Fruit fly (Drosophila melanogaster): ENCODE results near the gene RpS14a.

Gene RpS14a

DNA sequence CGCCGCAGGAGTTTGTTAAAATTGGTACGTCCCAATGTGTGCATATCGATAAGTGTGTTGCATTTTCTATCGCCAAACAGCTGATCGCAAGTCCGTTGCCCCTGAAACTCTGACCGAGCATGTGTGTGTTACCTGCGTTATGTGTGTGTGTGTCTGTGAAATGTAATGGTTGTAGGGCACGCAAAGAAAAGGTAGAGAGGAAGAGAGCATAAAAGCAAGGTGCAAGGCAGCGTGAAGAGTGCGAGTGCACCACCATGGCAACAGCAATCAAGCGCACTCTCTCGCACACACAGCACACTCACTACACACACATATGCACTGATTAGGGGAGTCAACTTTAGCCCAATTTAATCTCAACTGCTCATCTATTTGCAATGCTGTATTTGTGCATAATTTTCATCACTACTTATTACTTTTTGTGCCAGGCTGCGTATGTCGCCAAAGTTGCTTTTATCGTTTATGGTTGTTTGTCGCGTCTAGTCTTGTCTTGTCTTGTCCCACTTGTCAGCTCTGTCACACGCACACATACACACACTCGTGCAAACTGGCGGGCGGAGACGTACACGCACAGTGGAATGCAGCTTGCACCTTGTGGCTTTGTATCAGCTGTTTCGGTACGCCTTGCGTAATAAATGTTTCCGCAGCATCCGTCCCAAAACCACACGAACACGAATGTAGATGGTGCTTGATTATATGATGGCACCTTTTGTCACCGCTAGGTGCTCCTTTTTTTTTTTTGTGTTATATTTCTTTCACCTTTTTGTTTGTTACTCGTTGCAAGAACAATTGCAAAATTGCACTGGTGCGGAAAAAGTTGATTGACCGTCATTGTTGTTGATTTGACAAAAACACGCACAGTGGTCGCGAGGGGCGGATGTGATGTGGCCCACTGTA, 4.3 kb downstream of the RpS14a start:
- TF ChIP-seq CG17806 (tag; optimal IDR thresholded peaks at IDR 0.05) (peak; percentile 54), CG14655 (GFP tag; optimal IDR thresholded peaks at IDR 0.05) (peak; percentile 90), CG4496 (GFP tag; IDR thresholded peaks at IDR 0.05) (no peak; the same call in 1 of the 3 replicates), CG32121 (GFP tag; IDR thresholded peaks at IDR 0.05) (peak; percentile 82), CG9948 (tag; optimal IDR thresholded peaks at IDR 0.05) (peak; percentile 75), Snoo (tag; optimal IDR thresholded peaks at IDR 0.05) (peak; percentile 79), fd96Ca (GFP tag; IDR thresholded peaks at IDR 0.05) (peak; percentile 85), rn (GFP tag; IDR thresholded peaks at IDR 0.05) (peak; percentile 34; the same call in 1 of the 2 replicates), CG8301 (tag; optimal IDR thresholded peaks at IDR 0.05) (peak; percentile 84), D1 (tag; optimal IDR thresholded peaks at IDR 0.05) (no peak), CG34367 (tag; optimal IDR thresholded peaks at IDR 0.05) (peak; percentile 64), CG13204 (GFP tag; optimal IDR thresholded peaks at IDR 0.05) (no peak), EcR (GFP tag; optimal IDR thresholded peaks at IDR 0.05) (peak; percentile 91), Ets98B (GFP tag; IDR thresholded peaks at IDR 0.05) (peak; percentile 55; the same call in 1 of the 2 replicates), CG8159 (tag; optimal IDR thresholded peaks at IDR 0.05) (peak; percentile 83), gl (tag; optimal IDR thresholded peaks at IDR 0.05) (no peak), Pif1A (GFP tag; optimal IDR thresholded peaks at IDR 0.05) (peak; percentile 87), CG12605 (GFP tag; IDR thresholded peaks at IDR 0.05) (no peak; the same call in 1 of the 2 replicates), CG10348 (GFP tag; IDR thresholded peaks at IDR 0.05) (peak; percentile 47), Pif1B (GFP tag; optimal IDR thresholded peaks at IDR 0.05) (peak; percentile 65), CG15710 (tag; optimal IDR thresholded peaks at IDR 0.05) (peak; percentile 75)

DNA sequence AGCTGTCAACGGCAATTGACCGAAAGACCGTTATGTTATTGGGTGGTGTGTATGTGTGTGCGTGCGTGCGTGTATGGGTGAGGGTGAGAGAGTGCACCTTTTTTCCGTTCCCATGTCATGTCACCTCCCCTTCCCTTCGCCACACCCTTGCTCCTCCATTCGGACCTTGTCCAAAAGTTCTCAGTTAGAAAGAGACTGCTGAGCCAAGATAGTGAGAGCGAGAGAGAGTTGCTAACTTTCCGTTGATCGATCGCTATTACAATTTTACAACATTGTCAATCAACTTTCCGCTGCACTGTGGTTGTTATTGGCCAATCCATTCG, 4.9 kb downstream of the RpS14a start:
- TF ChIP-seq CG15710 (tag; optimal IDR thresholded peaks at IDR 0.05) (no peak), EcR (GFP tag; optimal IDR thresholded peaks at IDR 0.05) (no peak), CG32121 (GFP tag; IDR thresholded peaks at IDR 0.05) (no peak)

DNA sequence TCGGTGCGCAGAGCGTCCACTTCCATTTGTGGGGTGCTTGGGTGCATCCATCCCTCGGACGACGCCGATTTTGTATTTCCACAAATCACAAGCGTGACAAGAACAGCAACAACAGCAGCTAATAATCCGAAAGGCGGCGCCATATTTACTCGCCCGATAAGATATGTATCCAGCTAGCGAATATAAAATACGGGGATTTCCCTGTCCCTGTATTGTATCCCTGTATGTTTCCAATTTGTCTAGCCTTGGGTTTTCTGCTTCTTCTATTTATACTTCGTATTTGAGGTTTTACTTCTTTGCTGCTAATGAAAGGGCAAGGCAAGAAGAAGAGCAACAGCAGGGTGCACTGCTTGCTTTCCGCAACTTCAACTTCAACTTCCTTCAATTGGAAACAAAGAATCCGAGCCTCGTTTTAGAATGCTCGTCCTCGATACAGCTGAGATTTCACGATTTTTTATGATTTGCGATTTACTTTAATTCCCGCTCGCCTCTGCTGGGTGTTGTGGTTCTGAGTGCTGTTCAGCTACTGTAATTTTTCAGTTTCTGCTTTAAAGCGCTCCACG, 10.7 kb downstream of the RpS14a start:
- TF ChIP-seq D1 (tag; optimal IDR thresholded peaks at IDR 0.05): no peak
- TF ChIP-seq CG13204 (GFP tag; optimal IDR thresholded peaks at IDR 0.05): peak; percentile 9
- no peak for TF ChIP-seq CG8159 (tag; optimal IDR thresholded peaks at IDR 0.05)
- no peak for TF ChIP-seq CG10348 (GFP tag; IDR thresholded peaks at IDR 0.05)
- no peak for TF ChIP-seq rn (GFP tag; IDR thresholded peaks at IDR 0.05)

DNA sequence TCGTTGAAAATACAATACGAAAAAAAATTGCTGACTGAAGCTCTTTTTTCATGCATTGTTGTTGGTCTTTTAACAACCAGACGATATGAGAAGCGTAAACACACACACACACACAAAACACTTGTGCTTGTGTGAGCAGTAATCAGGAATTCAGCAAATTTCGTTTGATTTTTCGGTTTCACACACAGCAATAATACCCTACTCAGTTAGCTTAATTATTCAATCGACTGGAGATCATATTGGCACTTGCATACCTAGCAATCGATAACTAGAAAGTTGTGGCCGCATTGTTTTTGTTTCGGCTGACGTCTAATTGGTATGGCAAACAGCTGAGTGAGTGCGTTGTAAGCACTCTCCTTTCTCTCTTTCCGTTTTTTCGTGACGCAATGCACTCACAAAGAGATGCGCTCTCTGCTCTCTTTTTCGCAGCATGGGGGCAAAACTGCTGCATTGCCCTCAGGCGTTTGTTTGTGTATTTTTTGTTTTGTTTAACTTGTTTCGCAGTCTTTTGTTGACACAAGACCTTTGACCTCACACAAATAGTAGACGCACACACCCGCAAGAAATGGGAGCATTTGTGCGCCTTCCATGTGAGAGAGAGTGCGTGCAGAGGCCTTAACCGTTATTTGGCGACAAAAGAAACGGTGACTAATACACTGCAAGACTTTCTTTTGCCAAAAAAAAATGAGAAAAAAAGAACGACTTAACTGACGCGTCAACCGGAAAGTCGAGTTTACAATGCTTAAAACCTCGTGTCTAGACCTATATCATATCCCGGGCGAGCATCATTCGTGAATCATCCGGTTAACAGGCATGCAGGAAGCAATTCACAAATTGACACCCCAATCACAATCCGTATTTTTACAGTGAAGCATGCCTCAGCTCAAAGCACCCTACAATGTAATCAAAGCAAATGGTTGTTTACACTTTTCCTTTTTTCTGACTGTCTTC, 11.5 kb downstream of the RpS14a start:
- TF ChIP-seq CG32121 (GFP tag; IDR thresholded peaks at IDR 0.05): peak; percentile 30; the same call in 1 of the 2 replicates
- peak; percentile 55 for TF ChIP-seq CG8159 (tag; optimal IDR thresholded peaks at IDR 0.05)
- TF ChIP-seq D1 (tag; optimal IDR thresholded peaks at IDR 0.05): no peak
- TF ChIP-seq CG8301 (tag; optimal IDR thresholded peaks at IDR 0.05): peak; percentile 65
- peak; percentile 57 for TF ChIP-seq CG9948 (tag; optimal IDR thresholded peaks at IDR 0.05)
- no peak; the same call in none of the 2 replicates for TF ChIP-seq CG12605 (GFP tag; IDR thresholded peaks at IDR 0.05)
- peak; percentile 76 for TF ChIP-seq CG4496 (GFP tag; IDR thresholded peaks at IDR 0.05)
- peak; percentile 73; the same call in 2 of the 3 replicates for TF ChIP-seq fd96Ca (GFP tag; IDR thresholded peaks at IDR 0.05)
- peak; percentile 28 for TF ChIP-seq Ets98B (GFP tag; IDR thresholded peaks at IDR 0.05)
- TF ChIP-seq rn (GFP tag; IDR thresholded peaks at IDR 0.05): no peak
- TF ChIP-seq gl (tag; optimal IDR thresholded peaks at IDR 0.05): no peak
- TF ChIP-seq Snoo (tag; optimal IDR thresholded peaks at IDR 0.05): peak; percentile 60
- TF ChIP-seq CG13204 (GFP tag; optimal IDR thresholded peaks at IDR 0.05): no peak
- TF ChIP-seq EcR (GFP tag; optimal IDR thresholded peaks at IDR 0.05): peak; percentile 46
- peak; percentile 28 for TF ChIP-seq Pif1B (GFP tag; optimal IDR thresholded peaks at IDR 0.05)
- TF ChIP-seq CG10348 (GFP tag; IDR thresholded peaks at IDR 0.05): peak; percentile 50; the same call in 1 of the 2 replicates
- TF ChIP-seq Pif1A (GFP tag; optimal IDR thresholded peaks at IDR 0.05): peak; percentile 60
- TF ChIP-seq CG17806 (tag; optimal IDR thresholded peaks at IDR 0.05): peak; percentile 38
- peak; percentile 72 for TF ChIP-seq CG14655 (GFP tag; optimal IDR thresholded peaks at IDR 0.05)
- peak; percentile 52 for TF ChIP-seq CG15710 (tag; optimal IDR thresholded peaks at IDR 0.05)
- TF ChIP-seq CG34367 (tag; optimal IDR thresholded peaks at IDR 0.05): peak; percentile 17

DNA sequence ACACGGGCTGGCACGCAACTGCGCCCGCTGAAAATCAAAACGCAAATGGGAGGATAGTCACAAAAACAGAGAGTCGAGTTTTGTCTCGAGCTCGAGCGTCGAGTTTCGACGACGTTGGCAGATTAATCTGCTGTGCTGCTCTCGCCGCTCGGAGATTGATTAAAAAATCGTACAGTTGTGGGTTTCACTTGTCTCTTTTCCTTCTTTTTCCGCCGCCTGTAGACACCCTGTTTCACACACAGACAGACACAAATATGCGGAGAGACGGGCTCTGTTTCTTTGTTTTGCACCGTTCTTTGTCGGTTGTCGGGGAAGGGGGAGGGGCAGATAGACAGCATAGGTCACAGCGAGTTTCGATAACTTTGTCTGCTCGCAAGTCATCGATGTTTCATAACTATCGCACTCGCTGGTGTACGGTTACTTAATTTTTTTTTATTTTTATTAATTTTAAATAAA, 13.3 kb downstream of the RpS14a start, which contains the start of gene orion:
TSS of gene orion (minus strand) at position 51 of the 456 bp plus-strand sequence.
- TF ChIP-seq Ets98B (GFP tag; IDR thresholded peaks at IDR 0.05) (peak; percentile 76), Snoo (tag; optimal IDR thresholded peaks at IDR 0.05) (peak; percentile 48), gl (tag; optimal IDR thresholded peaks at IDR 0.05) (peak; percentile 93), fd96Ca (GFP tag; IDR thresholded peaks at IDR 0.05) (peak; percentile 71), CG13204 (GFP tag; optimal IDR thresholded peaks at IDR 0.05) (peak; percentile 91), CG9948 (tag; optimal IDR thresholded peaks at IDR 0.05) (peak; percentile 38), EcR (GFP tag; optimal IDR thresholded peaks at IDR 0.05) (peak; percentile 85), Pif1A (GFP tag; optimal IDR thresholded peaks at IDR 0.05) (peak; percentile 81), CG4496 (GFP tag; IDR thresholded peaks at IDR 0.05) (peak; percentile 92), D1 (tag; optimal IDR thresholded peaks at IDR 0.05) (no peak), CG32121 (GFP tag; IDR thresholded peaks at IDR 0.05) (peak; percentile 62; the same call in 1 of the 2 replicates), CG8159 (tag; optimal IDR thresholded peaks at IDR 0.05) (peak; percentile 67), CG17806 (tag; optimal IDR thresholded peaks at IDR 0.05) (peak; percentile 53), CG14655 (GFP tag; optimal IDR thresholded peaks at IDR 0.05) (no peak), CG34367 (tag; optimal IDR thresholded peaks at IDR 0.05) (peak; percentile 76), CG10348 (GFP tag; IDR thresholded peaks at IDR 0.05) (no peak), CG15710 (tag; optimal IDR thresholded peaks at IDR 0.05) (peak; percentile 73), Pif1B (GFP tag; optimal IDR thresholded peaks at IDR 0.05) (peak; percentile 79), CG8301 (tag; optimal IDR thresholded peaks at IDR 0.05) (no peak), CG12605 (GFP tag; IDR thresholded peaks at IDR 0.05) (peak; percentile 78), rn (GFP tag; IDR thresholded peaks at IDR 0.05) (peak; percentile 42; the same call in 1 of the 2 replicates)
